Worm (Caenorhabditis elegans): ENCODE data around the gene rps-18.

- TF ChIP-seq nfya-1 (tag; optimal IDR thresholded peaks at IDR 0.05; ENCODE audit: borderline replicate concordance, insufficient read depth) (no peak), pha-4 (tag; optimal IDR thresholded peaks at IDR 0.05) (no peak), dpl-1 (GFP tag; optimal IDR thresholded peaks at IDR 0.05) (no peak)
Measured at ce11 chrIV:14829026-14829425, 3.5 kb downstream of the rps-18 start, which contains the start of gene hhat-2.

Data from whole organism, young adult.